Worm (Caenorhabditis elegans) whole organism, midembryonic: ENCODE data around the gene fbxa-60.

Experiments
- T22C8.4 ChIP-seq: fragments of 200-800 bp; sonication (Bioruptor generic); IDR thresholded peaks from 2 replicates; pipeline ENCODE4 v1.3.6; 2022; ENCODE audit warnings: missing genetic modification characterization, missing compliant biosample characterization
- cog-1 ChIP-seq: sonication (generic microtip); optimal IDR thresholded peaks from 2 replicates; lab custom pipeline; 2016; ENCODE audit warnings: missing genetic modification characterization, missing compliant biosample characterization
- flt-1 ChIP-seq: fragments of 200-800 bp; sonication (Bioruptor generic); IDR thresholded peaks from 2 replicates; pipeline ENCODE4 v1.3.6; 2022; ENCODE audit warnings: missing genetic modification characterization, missing compliant biosample characterization
- klf-2 ChIP-seq: fragments of 200-800 bp; sonication (Bioruptor generic); conservative IDR thresholded peaks from 2 replicates; pipeline ENCODE4 v1.3.6; 2022; ENCODE audit warnings: missing genetic modification reagents, missing genetic modification characterization, missing compliant biosample characterization
- med-1 ChIP-seq: sonication (generic microtip); optimal IDR thresholded peaks from 2 replicates; lab custom pipeline; 2017; ENCODE audit warnings: missing genetic modification characterization, mild to moderate bottlenecking, missing compliant biosample characterization, antibody characterized with exemption, missing genetic modification reagents; ENCODE audit not compliant: insufficient read depth
- ref-1 ChIP-seq: fragments of 200-800 bp; sonication (Bioruptor generic); conservative IDR thresholded peaks from 2 replicates; pipeline ENCODE4 v1.3.6; 2022; ENCODE audit warnings: missing genetic modification reagents, missing genetic modification characterization, missing compliant biosample characterization
- tab-1 ChIP-seq: fragments of 200-800 bp; sonication (Bioruptor generic); IDR thresholded peaks from 2 replicates; pipeline ENCODE4 v1.3.6; 2022; ENCODE audit warnings: missing genetic modification characterization, missing compliant biosample characterization
- ztf-23 ChIP-seq: fragments of 200-800 bp; sonication (Bioruptor generic); IDR thresholded peaks from 2 replicates; pipeline ENCODE4 v1.3.6; 2022; ENCODE audit warnings: missing genetic modification reagents, missing genetic modification characterization, missing compliant biosample characterization
- ztf-29 ChIP-seq: fragments of 200-800 bp; sonication (Bioruptor generic); IDR thresholded peaks from 2 replicates; pipeline ENCODE4 v1.3.6; 2022; ENCODE audit warnings: missing genetic modification reagents, missing genetic modification characterization, missing compliant biosample characterization

The fbxa-60 gene

DNA sequence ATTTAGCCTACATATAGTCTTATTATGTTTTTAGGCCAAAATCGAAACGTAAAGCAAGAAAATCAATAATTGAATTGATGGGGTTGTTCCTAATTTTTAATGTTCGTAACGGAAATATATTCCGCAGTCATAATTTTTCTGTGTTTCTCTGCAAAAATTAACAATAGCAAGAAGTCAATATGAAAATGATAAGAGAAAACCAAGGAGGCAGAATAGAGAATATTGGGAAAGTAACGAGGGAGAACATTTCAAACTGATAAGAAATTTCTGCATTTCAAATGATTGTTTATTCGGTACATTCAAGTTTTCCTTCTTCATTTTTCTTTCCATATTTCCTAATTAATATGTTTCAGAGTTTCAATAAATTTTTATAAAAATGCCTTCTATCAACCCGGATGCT, 9.9 kb upstream of the fbxa-60 start, which contains the start of gene fbxa-54:
Gene fbxa-54, plus strand, starts transcription at position 354 of the 400 bp plus-strand sequence.
- TF ChIP-seq tab-1 (GFP tag; lab: Robert Waterston, UW) = no peak
- TF ChIP-seq med-1 (GFP tag; lab: Kevin White, UChicago) = no peak
- TF ChIP-seq cog-1 (tag; lab: Kevin White, UChicago) = no peak
- TF ChIP-seq ztf-29 (GFP tag; lab: Robert Waterston, UW) = no peak
- TF ChIP-seq T22C8.4 (GFP tag; lab: Robert Waterston, UW) = no peak
- no peak for TF ChIP-seq ref-1 (GFP tag; lab: Robert Waterston, UW)
- no peak for TF ChIP-seq flt-1 (GFP tag; lab: Robert Waterston, UW)
- no peak for TF ChIP-seq klf-2 (GFP tag; lab: Robert Waterston, UW)

DNA sequence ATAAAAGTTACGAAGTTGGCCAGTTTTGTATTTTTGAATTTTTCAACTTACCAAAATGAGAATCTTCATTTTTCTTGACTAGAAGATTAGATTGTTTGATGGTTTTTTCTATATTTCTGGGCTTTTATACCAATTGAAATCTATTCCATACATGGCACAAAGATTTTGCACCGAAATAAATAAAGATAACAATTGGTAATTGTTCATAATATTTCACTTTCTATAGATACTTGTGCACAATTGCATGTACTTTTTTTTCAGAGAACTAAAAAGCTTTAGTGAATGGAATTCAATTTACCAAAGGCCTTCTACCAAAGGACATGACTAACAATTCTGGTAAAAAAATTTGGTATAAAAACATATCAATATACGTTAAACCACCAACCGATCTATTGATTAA, 8.5 kb upstream of the fbxa-60 start, which contains the start of the genes T12B5.15 and T12B5.14:
Gene T12B5.15, minus strand, starts transcription at position 101 of the 400 bp plus-strand sequence.
Gene T12B5.14, plus strand, starts transcription at position 321 of the 400 bp plus-strand sequence.
- no peak for TF ChIP-seq flt-1 (GFP tag; lab: Robert Waterston, UW)
- no peak for TF ChIP-seq tab-1 (GFP tag; lab: Robert Waterston, UW)
- no peak for TF ChIP-seq med-1 (GFP tag; lab: Kevin White, UChicago)
- TF ChIP-seq klf-2 (GFP tag; lab: Robert Waterston, UW) = no peak
- no peak for TF ChIP-seq cog-1 (tag; lab: Kevin White, UChicago)
- TF ChIP-seq ztf-23 (GFP tag; lab: Robert Waterston, UW) = no peak
- TF ChIP-seq ref-1 (GFP tag; lab: Robert Waterston, UW) = no peak
- no peak for TF ChIP-seq T22C8.4 (GFP tag; lab: Robert Waterston, UW)
- TF ChIP-seq ztf-29 (GFP tag; lab: Robert Waterston, UW) = no peak

DNA sequence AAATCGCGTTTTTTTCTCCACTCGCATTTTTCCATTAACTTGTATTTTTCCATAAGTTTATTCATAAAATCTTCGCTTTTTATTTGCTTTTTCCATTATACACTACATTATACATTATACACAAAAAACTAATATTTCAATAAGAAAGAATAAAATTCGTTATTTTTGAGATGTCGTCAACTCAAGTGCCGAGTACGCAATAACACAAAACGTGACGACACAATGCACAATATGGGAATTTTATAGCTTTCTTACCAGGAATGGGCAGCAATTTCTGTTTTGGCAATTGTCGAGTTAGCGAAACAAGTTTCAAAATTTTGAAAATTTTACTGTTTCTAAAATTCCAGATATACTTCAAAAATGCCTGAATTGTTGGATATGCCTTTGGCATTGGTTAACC, 6.1 kb upstream of the fbxa-60 start, which contains the start of gene fbxa-10:
Gene fbxa-10, plus strand, starts transcription at position 207 of the 400 bp plus-strand sequence.
- TF ChIP-seq tab-1 (GFP tag; lab: Robert Waterston, UW) (no peak), ztf-23 (GFP tag; lab: Robert Waterston, UW) (no peak), klf-2 (GFP tag; lab: Robert Waterston, UW) (no peak), ref-1 (GFP tag; lab: Robert Waterston, UW) (no peak), cog-1 (tag; lab: Kevin White, UChicago) (no peak), flt-1 (GFP tag; lab: Robert Waterston, UW) (no peak), med-1 (GFP tag; lab: Kevin White, UChicago) (no peak), T22C8.4 (GFP tag; lab: Robert Waterston, UW) (no peak), ztf-29 (GFP tag; lab: Robert Waterston, UW) (no peak)

DNA sequence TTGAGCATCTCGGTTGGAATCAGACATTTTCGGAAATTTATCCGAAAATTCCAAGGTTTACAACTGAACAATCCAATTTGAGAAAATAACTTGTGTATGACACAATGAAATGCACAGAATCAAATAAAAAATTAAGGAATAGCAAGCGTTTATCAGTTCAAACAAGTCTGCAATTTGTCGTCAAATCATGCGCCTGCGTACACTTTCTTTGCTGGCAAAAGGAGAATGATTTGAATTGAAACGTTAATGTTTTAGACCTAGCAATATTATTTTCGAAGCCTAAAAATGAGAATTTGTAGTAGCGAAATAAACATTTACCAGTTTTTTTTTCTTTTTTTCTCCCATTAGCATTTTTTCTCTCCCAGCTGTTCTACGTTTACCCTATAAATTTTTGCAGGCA, 4.4 kb upstream of the fbxa-60 start, which contains the start of the genes fbxa-67 and fbxa-11:
Gene fbxa-67, minus strand, starts transcription at position 199 of the 400 bp plus-strand sequence.
Gene fbxa-11, plus strand, starts transcription at position 398 of the 400 bp plus-strand sequence.
- TF ChIP-seq ref-1 (GFP tag; lab: Robert Waterston, UW) (no peak), cog-1 (tag; lab: Kevin White, UChicago) (no peak), tab-1 (GFP tag; lab: Robert Waterston, UW) (no peak), klf-2 (GFP tag; lab: Robert Waterston, UW) (no peak), med-1 (GFP tag; lab: Kevin White, UChicago) (no peak), flt-1 (GFP tag; lab: Robert Waterston, UW) (no peak), ztf-29 (GFP tag; lab: Robert Waterston, UW) (no peak), ztf-23 (GFP tag; lab: Robert Waterston, UW) (no peak), T22C8.4 (GFP tag; lab: Robert Waterston, UW) (no peak)

DNA sequence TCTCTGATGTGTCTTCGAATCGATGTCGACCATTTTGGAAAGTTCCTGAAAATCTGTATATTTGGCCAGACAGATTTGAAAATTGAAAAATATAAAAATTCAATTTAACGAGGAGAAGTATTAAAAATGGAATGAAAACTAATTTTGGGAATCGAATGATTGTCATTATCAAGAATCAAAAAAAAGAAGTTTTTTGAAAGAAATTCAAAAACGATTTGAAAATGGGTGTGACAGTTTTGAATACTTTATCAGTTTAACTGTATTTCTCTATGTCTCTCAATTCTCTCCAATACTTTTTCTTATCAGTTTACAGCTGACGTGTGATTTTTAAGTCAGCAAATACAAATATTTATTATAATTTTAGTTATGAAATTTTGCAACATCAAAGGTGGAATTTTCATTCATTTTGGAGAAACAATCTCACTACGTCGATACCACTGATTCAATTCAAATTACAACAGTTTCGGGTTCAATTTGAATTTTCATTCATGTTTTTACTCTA, 2.6 kb downstream of the fbxa-60 start, which contains the start of gene fbxa-59:
Gene fbxa-59, minus strand, starts transcription at position 51 of the 502 bp plus-strand sequence.
- TF ChIP-seq flt-1 (GFP tag; lab: Robert Waterston, UW) (no peak), ztf-23 (GFP tag; lab: Robert Waterston, UW) (no peak), ztf-29 (GFP tag; lab: Robert Waterston, UW) (no peak), med-1 (GFP tag; lab: Kevin White, UChicago) (no peak), T22C8.4 (GFP tag; lab: Robert Waterston, UW) (no peak), cog-1 (tag; lab: Kevin White, UChicago) (no peak), tab-1 (GFP tag; lab: Robert Waterston, UW) (no peak), klf-2 (GFP tag; lab: Robert Waterston, UW) (no peak), ref-1 (GFP tag; lab: Robert Waterston, UW) (no peak)

DNA sequence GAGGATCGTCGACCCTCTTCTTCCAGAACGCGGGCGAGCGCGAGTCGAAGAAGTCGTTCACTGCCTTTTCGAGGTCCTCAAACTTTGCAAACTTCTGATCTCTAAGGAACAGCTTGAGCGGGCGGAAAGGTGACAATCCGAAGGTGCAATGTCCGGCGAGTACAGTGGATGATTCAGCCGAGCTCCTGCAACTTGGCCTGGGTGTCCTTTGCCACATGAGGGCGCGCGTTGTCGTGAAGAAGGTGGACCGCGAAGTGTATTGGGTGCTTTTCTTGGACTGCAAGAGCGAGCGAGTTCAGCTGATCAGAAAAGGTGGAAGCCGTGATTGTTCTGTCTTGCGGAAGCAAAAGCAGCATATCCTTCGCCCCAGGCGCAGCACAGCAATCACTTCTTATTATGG, 4.1 kb downstream of the fbxa-60 start:
- TF ChIP-seq klf-2 (GFP tag; lab: Robert Waterston, UW) = no peak
- no peak for TF ChIP-seq ztf-23 (GFP tag; lab: Robert Waterston, UW)
- TF ChIP-seq med-1 (GFP tag; lab: Kevin White, UChicago) = no peak
- no peak for TF ChIP-seq ref-1 (GFP tag; lab: Robert Waterston, UW)
- TF ChIP-seq ztf-29 (GFP tag; lab: Robert Waterston, UW) = no peak
- no peak for TF ChIP-seq tab-1 (GFP tag; lab: Robert Waterston, UW)
- no peak for TF ChIP-seq flt-1 (GFP tag; lab: Robert Waterston, UW)
- no peak for TF ChIP-seq cog-1 (tag; lab: Kevin White, UChicago)
- TF ChIP-seq T22C8.4 (GFP tag; lab: Robert Waterston, UW) = no peak

DNA sequence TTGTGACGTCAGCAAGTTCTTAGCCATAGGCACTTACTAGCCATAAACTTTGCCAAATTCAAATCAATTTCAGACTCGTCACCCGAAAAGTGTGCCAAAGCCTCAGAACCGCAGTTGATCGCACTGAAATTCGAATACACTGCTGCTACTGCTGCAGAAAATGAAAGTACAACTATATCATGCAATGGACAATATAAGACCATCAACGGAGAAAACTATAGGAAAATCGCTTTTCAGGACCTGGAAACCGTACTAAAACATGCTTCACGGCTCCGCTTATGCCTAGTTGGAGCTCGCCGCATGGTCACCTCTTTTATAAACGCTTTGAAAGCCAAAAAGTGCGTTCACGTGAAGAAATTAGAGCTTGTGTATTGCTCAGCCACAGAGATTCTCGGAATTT, 7.5 kb downstream of the fbxa-60 start, which contains the start of gene fbxa-22:
Gene fbxa-22, plus strand, starts transcription at position 301 of the 400 bp plus-strand sequence.
- TF ChIP-seq flt-1 (GFP tag; lab: Robert Waterston, UW) = no peak

DNA sequence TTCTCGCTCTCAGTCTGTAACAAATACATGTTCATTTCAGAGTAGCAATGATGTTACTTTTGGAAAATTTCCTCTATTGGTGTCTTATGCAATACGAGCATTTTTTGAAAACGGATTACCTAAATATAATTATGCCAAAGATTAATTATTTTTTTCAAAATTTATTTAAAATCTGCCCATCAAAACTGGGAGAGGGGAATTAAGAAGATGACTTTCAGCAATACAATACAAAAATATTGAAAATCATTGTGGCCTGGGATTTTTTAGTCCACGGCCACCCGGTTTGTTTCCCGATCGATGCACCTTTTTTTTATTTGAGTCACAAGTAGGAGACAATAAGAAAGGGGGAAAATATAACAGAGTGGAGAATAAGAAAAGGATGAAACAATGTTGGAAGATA, 8.1 kb downstream of the fbxa-60 start, which contains the start of gene fbxa-56:
Gene fbxa-56, minus strand, starts transcription at position 101 of the 400 bp plus-strand sequence.
- TF ChIP-seq tab-1 (GFP tag; lab: Robert Waterston, UW) (no peak), cog-1 (tag; lab: Kevin White, UChicago) (no peak), med-1 (GFP tag; lab: Kevin White, UChicago) (no peak), ztf-29 (GFP tag; lab: Robert Waterston, UW) (no peak), ztf-23 (GFP tag; lab: Robert Waterston, UW) (no peak), flt-1 (GFP tag; lab: Robert Waterston, UW) (no peak), klf-2 (GFP tag; lab: Robert Waterston, UW) (no peak), T22C8.4 (GFP tag; lab: Robert Waterston, UW) (no peak), ref-1 (GFP tag; lab: Robert Waterston, UW) (no peak)
